Fruit fly (Drosophila melanogaster): ENCODE data around the gene Naa40.

Naa40 gene

DNA sequence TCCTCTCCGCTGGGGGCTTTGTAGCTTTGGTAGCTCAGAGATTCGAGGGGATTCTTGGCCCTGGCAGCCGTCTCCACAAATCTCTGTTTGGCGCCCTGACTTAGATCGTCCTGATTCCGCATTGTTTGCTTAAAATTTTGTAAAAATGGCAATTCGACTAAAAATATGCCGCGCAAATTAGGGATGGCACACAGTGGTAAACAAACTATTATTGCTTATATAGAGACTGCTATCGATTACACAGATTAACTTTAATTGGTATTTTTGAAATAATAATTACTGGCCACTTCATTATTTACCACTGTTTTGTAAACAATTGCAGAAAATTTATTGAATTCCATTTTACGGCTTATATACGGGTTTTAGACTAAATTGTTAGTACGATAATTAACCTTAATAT lies at the start of gene Naa40, which contains the start of gene CG18731 (continued):
- TF ChIP-seq MBD-R2 (GFP tag; IDR thresholded peaks at IDR 0.05) (peak; percentile 75), CoRest (tag; optimal IDR thresholded peaks at IDR 0.05) (peak; percentile 11), Hand (GFP tag; optimal IDR thresholded peaks at IDR 0.05) (no peak), CG8924 (tag; optimal IDR thresholded peaks at IDR 0.05) (no peak), CG4617 (GFP tag; optimal IDR thresholded peaks at IDR 0.05; ENCODE audit: borderline replicate concordance) (peak; percentile 25), CG1603 (tag; optimal IDR thresholded peaks at IDR 0.05) (peak; percentile 44), sens (GFP tag) (peak; percentile 60), CG7963 (GFP tag; IDR thresholded peaks at IDR 0.05; ENCODE audit: partially characterized antibody) (0 out of 3 replicates have a peak, but pooled peaks have one; percentile 47), HLH4C (GFP tag; IDR thresholded peaks at IDR 0.05; ENCODE audit: partially characterized antibody) (peak; percentile 48), pzg (GFP tag; optimal IDR thresholded peaks at IDR 0.05) (peak; percentile 63), CG4282 (GFP tag; optimal IDR thresholded peaks at IDR 0.05) (no peak), Atf6 (GFP tag; IDR thresholded peaks at IDR 0.05) (no peak), kay (GFP tag; optimal IDR thresholded peaks at IDR 0.05) (no peak), YL-1 (GFP tag; optimal IDR thresholded peaks at IDR 0.05) (peak; percentile 6), prd (optimal IDR thresholded peaks at IDR 0.05) (no peak), prd (GFP tag; IDR thresholded peaks at IDR 0.05) (no peak), Blimp-1 (GFP tag; optimal IDR thresholded peaks at IDR 0.05) (no peak), CG10654 (GFP tag; optimal IDR thresholded peaks at IDR 0.05) (no peak), CG2129 (GFP tag; IDR thresholded peaks at IDR 0.05; ENCODE audit: partially characterized antibody) (peak; percentile 48; the same call in 1 of the 2 replicates), esg (GFP tag; conservative IDR thresholded peaks at IDR 0.05) (no peak), cwo (GFP tag; optimal IDR thresholded peaks at IDR 0.05) (no peak), sima (GFP tag; optimal IDR thresholded peaks at IDR 0.05) (no peak)

dm6 chr3R:29773833-29774324 lies 49.1 kb upstream of the Naa40 start:
- TF ChIP-seq prd (optimal IDR thresholded peaks at IDR 0.05) = no peak
- TF ChIP-seq prd (GFP tag; IDR thresholded peaks at IDR 0.05) = peak; percentile 80
- TF ChIP-seq CG33557 (GFP tag; optimal IDR thresholded peaks at IDR 0.05) = no peak
- peak; percentile 81 for TF ChIP-seq CG15269 (tag; optimal IDR thresholded peaks at IDR 0.05)
- peak; percentile 82 for TF ChIP-seq CG32532 (GFP tag; IDR thresholded peaks at IDR 0.05)
- TF ChIP-seq CG14441 (GFP tag; IDR thresholded peaks at IDR 0.05) = peak; percentile 70
- TF ChIP-seq MTF-1 (GFP tag; optimal IDR thresholded peaks at IDR 0.05; ENCODE audit: borderline replicate concordance) = no peak
- TF ChIP-seq Sry-δ (GFP tag; optimal IDR thresholded peaks at IDR 0.05) = peak; percentile 2
- no peak for TF ChIP-seq Dref (GFP tag; IDR thresholded peaks at IDR 0.05)
- TF ChIP-seq CG10209 (GFP tag; optimal IDR thresholded peaks at IDR 0.05) = peak; percentile 72
- TF ChIP-seq CG18619 (GFP tag; optimal IDR thresholded peaks at IDR 0.05) = peak; percentile 78
- TF ChIP-seq CG10565 (GFP tag; optimal IDR thresholded peaks at IDR 0.05) = no peak
- TF ChIP-seq Scr (GFP tag; IDR thresholded peaks at IDR 0.05; ENCODE audit: partially characterized antibody) = no peak
- peak; percentile 23 for TF ChIP-seq btn (GFP tag; optimal IDR thresholded peaks at IDR 0.05)
- TF ChIP-seq ap (GFP tag; IDR thresholded peaks at IDR 0.05) = peak; percentile 51
- TF ChIP-seq CG9727 (GFP tag; optimal IDR thresholded peaks at IDR 0.05) = peak; percentile 76
- peak; percentile 53; the same call in 1 of the 3 replicates for TF ChIP-seq CG11093 (GFP tag; IDR thresholded peaks at IDR 0.05)
- TF ChIP-seq CG2202 (tag; optimal IDR thresholded peaks at IDR 0.05) = no peak
- peak; percentile 58 for TF ChIP-seq CG6689 (GFP tag; IDR thresholded peaks at IDR 0.05)
- no peak for TF ChIP-seq NFAT (GFP tag; IDR thresholded peaks at IDR 0.05)
- no peak for TF ChIP-seq yki (optimal IDR thresholded peaks at IDR 0.05)
- TF ChIP-seq Nf-YC (tag; optimal IDR thresholded peaks at IDR 0.05) = peak; percentile 51
- peak; percentile 11 for TF ChIP-seq CG7928 (GFP tag; optimal IDR thresholded peaks at IDR 0.05)
- TF ChIP-seq Rfx (GFP tag; IDR thresholded peaks at IDR 0.05) = peak; percentile 89
- peak; percentile 18 for TF ChIP-seq CG3407 (GFP tag; optimal IDR thresholded peaks at IDR 0.05)
- TF ChIP-seq HLH4C (GFP tag; IDR thresholded peaks at IDR 0.05; ENCODE audit: partially characterized antibody) = no peak
- peak; percentile 32 for TF ChIP-seq CG1529 (GFP tag; optimal IDR thresholded peaks at IDR 0.05)
- peak; percentile 77 for TF ChIP-seq CG13424 (tag; optimal IDR thresholded peaks at IDR 0.05)
- peak; percentile 69; the same call in 1 of the 2 replicates for TF ChIP-seq ham (GFP tag; IDR thresholded peaks at IDR 0.05)
- TF ChIP-seq unpg (GFP tag; optimal IDR thresholded peaks at IDR 0.05) = peak; percentile 53
- TF ChIP-seq CG7556 (GFP tag; optimal IDR thresholded peaks at IDR 0.05) = peak; percentile 56
